Fruit fly (Drosophila melanogaster): ENCODE data around the gene nero.
A peak's percentile ranks its signal among the peaks of the same experiment; 100 is the strongest.

nero gene

DNA sequence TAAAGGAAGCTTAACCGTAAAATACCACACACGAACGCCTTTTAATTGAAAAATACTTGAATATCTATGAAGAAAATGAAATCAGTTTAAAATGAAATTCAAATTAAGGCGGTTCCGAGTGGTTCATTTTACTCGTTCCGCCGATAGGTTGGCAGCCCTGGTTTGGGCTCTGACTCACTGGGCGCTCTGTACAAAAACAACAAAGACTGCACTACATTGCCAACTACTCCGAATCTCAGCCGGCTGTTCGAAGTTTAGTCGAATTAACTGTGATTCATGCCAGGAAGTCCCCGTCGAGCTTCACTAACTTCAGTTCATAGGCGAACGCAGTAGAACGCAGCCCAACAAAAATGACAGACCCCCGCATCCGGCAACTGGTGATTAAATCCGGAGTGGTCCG lies 4.1 kb downstream of the nero start, which contains the start of gene Tbca (continued):
- TF ChIP-seq Dfd (GFP tag; optimal IDR thresholded peaks at IDR 0.05) = no peak
- TF ChIP-seq sc (optimal IDR thresholded peaks at IDR 0.05) = no peak
- TF ChIP-seq sc (GFP tag; optimal IDR thresholded peaks at IDR 0.05) = no peak
- peak; percentile 19; the same call in 1 of the 3 replicates for TF ChIP-seq row (GFP tag; IDR thresholded peaks at IDR 0.05)
- TF ChIP-seq CG14710 (tag; optimal IDR thresholded peaks at IDR 0.05) = peak; percentile 22
- TF ChIP-seq CG31441 (GFP tag; IDR thresholded peaks at IDR 0.05) = no peak

DNA sequence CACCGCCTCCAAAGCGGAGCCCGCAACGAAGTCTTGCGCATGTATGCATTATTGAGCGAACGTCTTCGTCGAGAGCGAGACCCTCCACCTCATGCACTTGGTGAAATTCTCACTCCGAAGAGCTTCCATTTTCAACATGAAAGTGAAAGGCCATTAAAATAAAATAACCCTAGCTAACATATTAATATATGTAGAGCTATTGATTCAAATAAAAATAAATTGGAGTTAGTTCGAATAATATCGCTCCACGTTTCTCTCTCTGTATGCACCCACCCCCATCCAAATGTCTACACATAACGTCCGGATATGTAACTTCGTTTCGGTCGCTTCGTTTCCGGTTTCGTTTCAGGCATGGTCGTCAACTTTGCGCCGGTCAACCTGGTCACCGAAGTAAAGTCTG lies 6.1 kb downstream of the nero start:
- TF ChIP-seq Hr78 (GFP tag; optimal IDR thresholded peaks at IDR 0.05) (no peak), CG32772 (GFP tag; IDR thresholded peaks at IDR 0.05) (peak; percentile 10; the same call in 1 of the 2 replicates), so (GFP tag; IDR thresholded peaks at IDR 0.05) (no peak), al (GFP tag; IDR thresholded peaks at IDR 0.05) (no peak), vvl (GFP tag; IDR thresholded peaks at IDR 0.05) (peak; percentile 44; the same call in 1 of the 2 replicates), Pdp1 (GFP tag; optimal IDR thresholded peaks at IDR 0.05) (no peak), CG8924 (tag; optimal IDR thresholded peaks at IDR 0.05) (no peak), pb (GFP tag; optimal IDR thresholded peaks at IDR 0.05) (no peak), CkIIα-i1 (GFP tag; IDR thresholded peaks at IDR 0.05) (no peak), Drgx (GFP tag; IDR thresholded peaks at IDR 0.05) (peak; percentile 34; the same call in 1 of the 2 replicates), CG8281 (tag; optimal IDR thresholded peaks at IDR 0.05) (no peak), yki (optimal IDR thresholded peaks at IDR 0.05) (no peak), dimm (GFP tag; IDR thresholded peaks at IDR 0.05) (no peak), disco-r (GFP tag; optimal IDR thresholded peaks at IDR 0.05) (no peak), cg (GFP tag; optimal IDR thresholded peaks at IDR 0.05) (no peak), C15 (GFP tag; IDR thresholded peaks at IDR 0.05) (no peak), inv (GFP tag; IDR thresholded peaks at IDR 0.05; ENCODE audit: partially characterized antibody) (no peak), cato (GFP tag; optimal IDR thresholded peaks at IDR 0.05; ENCODE audit: borderline replicate concordance) (no peak), CG10267 (tag; optimal IDR thresholded peaks at IDR 0.05) (no peak), YL-1 (GFP tag; optimal IDR thresholded peaks at IDR 0.05) (no peak), row (GFP tag; IDR thresholded peaks at IDR 0.05) (peak; percentile 20; the same call in 1 of the 3 replicates), bab2 (GFP tag; optimal IDR thresholded peaks at IDR 0.05) (no peak), sens (GFP tag) (peak; percentile 6), ash1 (GFP tag; optimal IDR thresholded peaks at IDR 0.05) (no peak), Deaf1 (tag; optimal IDR thresholded peaks at IDR 0.05) (peak; percentile 21), CG15696 (tag; optimal IDR thresholded peaks at IDR 0.05) (no peak), CG34422 (GFP tag; IDR thresholded peaks at IDR 0.05) (no peak), E2f2 (GFP tag; IDR thresholded peaks at IDR 0.05) (no peak), odd (GFP tag; optimal IDR thresholded peaks at IDR 0.05) (no peak), CG31365 (tag; optimal IDR thresholded peaks at IDR 0.05) (no peak), Neu2 (GFP tag; optimal IDR thresholded peaks at IDR 0.05; ENCODE audit: borderline replicate concordance) (no peak), Hmx (GFP tag; optimal IDR thresholded peaks at IDR 0.05) (no peak), Hr3 (GFP tag; optimal IDR thresholded peaks at IDR 0.05) (no peak), Med (GFP tag) (peak; percentile 37), nau (GFP tag; optimal IDR thresholded peaks at IDR 0.05) (no peak), Ptx1 (GFP tag; IDR thresholded peaks at IDR 0.05) (0 out of 2 replicates have a peak, but pooled peaks have one; percentile 11), CG10147 (GFP tag; optimal IDR thresholded peaks at IDR 0.05) (no peak), CG8478 (optimal IDR thresholded peaks at IDR 0.05) (no peak), kah (GFP tag; optimal IDR thresholded peaks at IDR 0.05) (no peak), D (optimal IDR thresholded peaks at IDR 0.05) (no peak), D (GFP tag; optimal IDR thresholded peaks at IDR 0.05) (no peak), gcm (GFP tag; optimal IDR thresholded peaks at IDR 0.05) (no peak), dmrt11E (tag; optimal IDR thresholded peaks at IDR 0.05) (no peak), ro (GFP tag; IDR thresholded peaks at IDR 0.05) (no peak), maf-S (GFP tag; optimal IDR thresholded peaks at IDR 0.05) (no peak), Nf-YC (tag; optimal IDR thresholded peaks at IDR 0.05) (no peak)
